Worm (Caenorhabditis elegans): ENCODE data around the gene B0281.1.

- no peak for TF ChIP-seq cog-1 (tag; optimal IDR thresholded peaks at IDR 0.05)
- TF ChIP-seq ztf-29 (GFP tag; IDR thresholded peaks at IDR 0.05): no peak
These were observed 19.4 kb downstream of the B0281.1 start, which contains the start of gene F43C11.8 for ce11 chrII:2332220-2332619.
